Fruit fly (Drosophila melanogaster): Measurements from ENCODE around the gene Cpr65Ay.

The Cpr65Ay gene

DNA sequence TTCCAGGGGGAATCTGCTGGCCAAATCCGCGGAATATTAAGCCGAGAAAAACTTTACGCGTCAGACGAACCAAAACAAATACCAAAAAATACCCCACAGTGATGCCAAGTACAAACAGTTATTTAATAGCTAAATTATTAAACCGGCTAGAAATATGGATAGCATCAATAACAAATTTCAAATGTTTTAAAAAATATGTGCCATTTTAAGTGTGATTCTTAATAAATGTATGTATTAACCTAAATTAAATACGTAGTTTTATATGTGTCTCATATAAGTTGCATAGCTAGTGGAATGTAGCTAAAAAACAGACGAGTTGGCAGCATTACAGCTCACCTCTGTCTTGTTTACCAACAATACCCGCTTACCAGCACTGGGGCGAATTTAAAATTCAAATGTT, 23.3 kb upstream of the Cpr65Ay start, which contains the start of gene CG10274 (continued):
- TF ChIP-seq CG3281 (GFP tag; optimal IDR thresholded peaks at IDR 0.05) (no peak), H2.0 (GFP tag; IDR thresholded peaks at IDR 0.05) (peak; percentile 56; the same call in 1 of the 2 replicates), CG11560 (tag; IDR thresholded peaks at IDR 0.05) (0 out of 3 replicates have a peak, but pooled peaks have one; percentile 23), Doc3 (GFP tag; IDR thresholded peaks at IDR 0.05; ENCODE audit: partially characterized antibody) (no peak), ac (GFP tag; optimal IDR thresholded peaks at IDR 0.05) (no peak), CG6689 (GFP tag; IDR thresholded peaks at IDR 0.05) (peak; percentile 34; the same call in 1 of the 2 replicates), lab (GFP tag; optimal IDR thresholded peaks at IDR 0.05) (no peak), CG14014 (GFP tag; IDR thresholded peaks at IDR 0.05) (peak; percentile 76), CG15696 (tag; optimal IDR thresholded peaks at IDR 0.05) (peak; percentile 82), Sry-δ (GFP tag; optimal IDR thresholded peaks at IDR 0.05) (peak; percentile 44), CG17385 (GFP tag; optimal IDR thresholded peaks at IDR 0.05) (no peak), dmrt99B (tag; optimal IDR thresholded peaks at IDR 0.05) (no peak), disco-r (GFP tag; optimal IDR thresholded peaks at IDR 0.05) (no peak), CG3163 (GFP tag; optimal IDR thresholded peaks at IDR 0.05) (peak; percentile 15), CrebB (tag; optimal IDR thresholded peaks at IDR 0.05) (peak; percentile 38), al (GFP tag; IDR thresholded peaks at IDR 0.05) (peak; percentile 76), CG6683 (GFP tag; optimal IDR thresholded peaks at IDR 0.05) (peak; percentile 39), lmd (GFP tag; IDR thresholded peaks at IDR 0.05) (peak; percentile 80), CG6175 (GFP tag; IDR thresholded peaks at IDR 0.05) (no peak), Fer2 (tag; optimal IDR thresholded peaks at IDR 0.05) (peak; percentile 72), dan (GFP tag; IDR thresholded peaks at IDR 0.05) (no peak), trem (tag; optimal IDR thresholded peaks at IDR 0.05) (peak; percentile 98), Lim3 (GFP tag; IDR thresholded peaks at IDR 0.05) (no peak), sug (tag; optimal IDR thresholded peaks at IDR 0.05) (peak; percentile 84), run (tag; optimal IDR thresholded peaks at IDR 0.05) (no peak), trh (GFP tag; optimal IDR thresholded peaks at IDR 0.05) (peak; percentile 36), ranshi (GFP tag; IDR thresholded peaks at IDR 0.05) (peak; percentile 61; the same call in 1 of the 2 replicates), eve (GFP tag; optimal IDR thresholded peaks at IDR 0.05) (no peak), CG8359 (GFP tag; optimal IDR thresholded peaks at IDR 0.05; ENCODE audit: borderline replicate concordance) (no peak), Hr3 (GFP tag; optimal IDR thresholded peaks at IDR 0.05) (peak; percentile 80), slbo (GFP tag; IDR thresholded peaks at IDR 0.05) (peak; percentile 84), CG1832 (GFP tag; optimal IDR thresholded peaks at IDR 0.05) (no peak), bowl (GFP tag; IDR thresholded peaks at IDR 0.05) (no peak), CG4707 (GFP tag; optimal IDR thresholded peaks at IDR 0.05) (no peak), CG2120 (GFP tag; optimal IDR thresholded peaks at IDR 0.05) (peak; percentile 91), CG8290 (GFP tag; optimal IDR thresholded peaks at IDR 0.05) (no peak), CG8290 (tag; optimal IDR thresholded peaks at IDR 0.05) (no peak), aop (GFP tag; IDR thresholded peaks at IDR 0.05) (no peak), lola (GFP tag; optimal IDR thresholded peaks at IDR 0.05) (peak in 1 of 3 experiments; percentile 81), gcm2 (GFP tag; optimal IDR thresholded peaks at IDR 0.05) (peak; percentile 54), Bdp1 (GFP tag; optimal IDR thresholded peaks at IDR 0.05) (peak; percentile 69), CG7271 (tag; optimal IDR thresholded peaks at IDR 0.05) (peak; percentile 33), hbn (GFP tag; IDR thresholded peaks at IDR 0.05; ENCODE audit: partially characterized antibody) (no peak), en (GFP tag; optimal IDR thresholded peaks at IDR 0.05) (no peak), CG4282 (GFP tag; optimal IDR thresholded peaks at IDR 0.05) (no peak), gsb-n (tag; optimal IDR thresholded peaks at IDR 0.05) (no peak), Sry-β (GFP tag; optimal IDR thresholded peaks at IDR 0.05) (peak; percentile 100), CG12219 (GFP tag; optimal IDR thresholded peaks at IDR 0.05) (peak; percentile 2), HmgZ (tag; optimal IDR thresholded peaks at IDR 0.05) (peak; percentile 90), MTF-1 (GFP tag; optimal IDR thresholded peaks at IDR 0.05; ENCODE audit: borderline replicate concordance) (no peak), ase (GFP tag; IDR thresholded peaks at IDR 0.05) (0 out of 3 replicates have a peak, but pooled peaks have one; percentile 13)
